Fruit fly (Drosophila melanogaster) whole organism, embryonic: ENCODE data around the gene CG17780.

Experiments used
- CG11696 ChIP-seq: fragments of 200-800 bp; sonication (Bioruptor generic); IDR thresholded peaks from 2 replicates; pipeline ENCODE4 v1.3.6; 2022; ENCODE audit warnings: missing biosample characterization, missing genetic modification characterization
- CG12219 ChIP-seq: fragments of 200-800 bp; sonication (Bioruptor generic); optimal IDR thresholded peaks from 3 replicates; lab custom pipeline; 2018; ENCODE audit warnings: missing biosample characterization, mild to moderate bottlenecking, missing genetic modification characterization
- CG12744 ChIP-seq: fragments of 200-800 bp; sonication (Bioruptor generic); optimal IDR thresholded peaks from 2 replicates; lab custom pipeline; 2016; ENCODE audit warnings: missing biosample characterization, missing genetic modification characterization
- CG14441 ChIP-seq: fragments of 200-800 bp; sonication (Bioruptor generic); IDR thresholded peaks from 2 replicates; pipeline ENCODE4 v1.3.6; 2022; ENCODE audit warnings: missing biosample characterization, missing genetic modification characterization
- CG1603 ChIP-seq: fragments of 200-800 bp; sonication (Bioruptor generic); optimal IDR thresholded peaks from 2 replicates; lab custom pipeline; 2019; ENCODE audit warnings: missing biosample characterization, mild to moderate bottlenecking, missing genetic modification characterization, moderate library complexity
- CG16813 ChIP-seq: fragments of 200-800 bp; sonication (Bioruptor generic); IDR thresholded peaks from 3 replicates; pipeline ENCODE4 v1.3.6; 2022; ENCODE audit warnings: missing biosample characterization, missing genetic modification characterization; ENCODE audit not compliant: partially characterized antibody
- CG16863 ChIP-seq: fragments of 200-800 bp; sonication (Bioruptor generic); optimal IDR thresholded peaks from 3 replicates; lab custom pipeline; 2016; ENCODE audit warnings: missing biosample characterization, missing genetic modification characterization
- CG2199 ChIP-seq: fragments of 200-800 bp; sonication (Bioruptor generic); IDR thresholded peaks from 3 replicates; pipeline ENCODE4 v1.3.6; 2022; ENCODE audit warnings: missing biosample characterization, missing genetic modification characterization
- CG2678 ChIP-seq: fragments of 200-800 bp; sonication (Bioruptor generic); optimal IDR thresholded peaks from 3 replicates; lab custom pipeline; 2019; ENCODE audit warnings: missing biosample characterization, mild to moderate bottlenecking, missing genetic modification characterization, moderate library complexity
- CG31388 ChIP-seq: fragments of 200-800 bp; sonication (Bioruptor generic); optimal IDR thresholded peaks from 2 replicates; lab custom pipeline; 2016; ENCODE audit warnings: missing biosample characterization, missing genetic modification characterization
- CG31441 ChIP-seq: fragments of 200-800 bp; sonication (Bioruptor generic); IDR thresholded peaks from 2 replicates; pipeline ENCODE4 v1.3.6; 2022; ENCODE audit warnings: missing biosample characterization, missing genetic modification characterization
- CG32772 ChIP-seq: fragments of 200-800 bp; sonication (Bioruptor generic); IDR thresholded peaks from 2 replicates; pipeline ENCODE4 v1.3.6; 2022; ENCODE audit warnings: missing biosample characterization, missing genetic modification characterization
- CG3407 ChIP-seq: fragments of 200-800 bp; sonication (Bioruptor generic); optimal IDR thresholded peaks from 2 replicates; lab custom pipeline; 2018; ENCODE audit warnings: missing biosample characterization, mild to moderate bottlenecking, missing genetic modification characterization
- CG3838 ChIP-seq: fragments of 200-800 bp; sonication (Bioruptor generic); optimal IDR thresholded peaks from 3 replicates; lab custom pipeline; 2016; ENCODE audit warnings: missing biosample characterization, missing genetic modification characterization
- CG4707 ChIP-seq: fragments of 200-800 bp; sonication (Bioruptor generic); optimal IDR thresholded peaks from 2 replicates; lab custom pipeline; 2018; ENCODE audit warnings: missing biosample characterization, mild to moderate bottlenecking, missing genetic modification characterization, moderate library complexity
- CG4820 ChIP-seq: fragments of 200-800 bp; sonication (Bioruptor generic); optimal IDR thresholded peaks from 3 replicates; lab custom pipeline; 2016; ENCODE audit warnings: missing biosample characterization, missing genetic modification characterization
- CG7987 ChIP-seq: fragments of 200-800 bp; sonication (Bioruptor generic); optimal IDR thresholded peaks from 2 replicates; lab custom pipeline; 2018; ENCODE audit warnings: missing biosample characterization, mild to moderate bottlenecking, missing genetic modification characterization, moderate library complexity
- CG8359 ChIP-seq: fragments of 200-800 bp; sonication (Bioruptor generic); optimal IDR thresholded peaks from 2 replicates; lab custom pipeline; 2017; ENCODE audit warnings: missing biosample characterization, mild to moderate bottlenecking, missing genetic modification characterization, borderline replicate concordance
- CG8944 ChIP-seq: fragments of 200-800 bp; sonication (Bioruptor generic); optimal IDR thresholded peaks from 3 replicates; lab custom pipeline; 2016; ENCODE audit warnings: missing biosample characterization, missing genetic modification characterization
- CG9797 ChIP-seq: fragments of 200-800 bp; sonication (Bioruptor generic); optimal IDR thresholded peaks from 3 replicates; lab custom pipeline; 2018; ENCODE audit warnings: missing biosample characterization, mild to moderate bottlenecking, missing genetic modification characterization
- D ChIP-seq, 2 experiments: fragments of 200-800 bp in 1 of 2; fragments of >200 bp in 1 of 2; sonication (Bioruptor generic) in 1 of 2; optimal IDR thresholded peaks; 2 replicates in 1 of 2; 3 replicates in 1 of 2; lab custom pipeline; 2017; ENCODE audit warnings: mild to moderate bottlenecking in 1 of 2, missing biosample characterization in 1 of 2, missing genetic modification characterization in 1 of 2, missing genetic modification reagents in 1 of 2
- D19A ChIP-seq: fragments of 200-800 bp; optimal IDR thresholded peaks from 3 replicates; lab custom pipeline; 2019; ENCODE audit warnings: missing biosample characterization, mild to moderate bottlenecking, missing genetic modification characterization, moderate library complexity
- Deaf1 ChIP-seq: fragments of 200-800 bp; optimal IDR thresholded peaks from 3 replicates; lab custom pipeline; 2019; ENCODE audit warnings: missing biosample characterization, mild to moderate bottlenecking, missing genetic modification characterization, moderate library complexity
- Doc3 ChIP-seq: fragments of 200-800 bp; sonication (Bioruptor generic); IDR thresholded peaks from 3 replicates; pipeline ENCODE4 v1.3.6; 2022; ENCODE audit warnings: missing biosample characterization, missing genetic modification characterization; ENCODE audit not compliant: partially characterized antibody
- Ets97D ChIP-seq: fragments of 200-800 bp; sonication (Bioruptor generic); optimal IDR thresholded peaks from 3 replicates; lab custom pipeline; 2016; ENCODE audit warnings: missing biosample characterization, missing genetic modification characterization
- Gug ChIP-seq: fragments of 200-800 bp; sonication (Bioruptor generic); IDR thresholded peaks from 4 replicates; pipeline ENCODE4 v1.3.6; 2022; ENCODE audit warnings: missing biosample characterization, missing genetic modification characterization
- Hand ChIP-seq: fragments of 200-800 bp; sonication (Bioruptor generic); optimal IDR thresholded peaks from 2 replicates; lab custom pipeline; 2017; ENCODE audit warnings: mild to moderate bottlenecking, missing biosample characterization, missing genetic modification reagents, missing genetic modification characterization
- HmgD ChIP-seq: fragments of 200-800 bp; sonication (Bioruptor generic); optimal IDR thresholded peaks from 3 replicates; lab custom pipeline; 2016; ENCODE audit warnings: missing biosample characterization, missing genetic modification characterization
- HmgZ ChIP-seq: fragments of 200-800 bp; sonication (Bioruptor generic); optimal IDR thresholded peaks from 2 replicates; lab custom pipeline; 2018; ENCODE audit warnings: missing biosample characterization, mild to moderate bottlenecking, missing genetic modification characterization
- Neu2 ChIP-seq: fragments of 200-800 bp; sonication (Bioruptor generic); optimal IDR thresholded peaks from 3 replicates; lab custom pipeline; 2016; ENCODE audit warnings: missing biosample characterization, missing genetic modification characterization, borderline replicate concordance
- Ssrp ChIP-seq: fragments of 200-800 bp; sonication (Bioruptor generic); optimal IDR thresholded peaks from 2 replicates; lab custom pipeline; 2018; ENCODE audit warnings: missing biosample characterization, mild to moderate bottlenecking, missing genetic modification characterization, moderate library complexity
- Xbp1 ChIP-seq: fragments of 200-800 bp; sonication (Bioruptor generic); optimal IDR thresholded peaks from 3 replicates; lab custom pipeline; 2016; ENCODE audit warnings: missing biosample characterization, mild to moderate bottlenecking, missing genetic modification characterization
- az2 ChIP-seq: fragments of 200-800 bp; sonication (Bioruptor generic); optimal IDR thresholded peaks from 3 replicates; lab custom pipeline; 2016; ENCODE audit warnings: missing biosample characterization, missing genetic modification characterization
- bab2 ChIP-seq: fragments of 200-800 bp; sonication (Bioruptor generic); optimal IDR thresholded peaks from 2 replicates; lab custom pipeline; 2016; ENCODE audit warnings: missing biosample characterization, missing genetic modification characterization
- cato ChIP-seq: fragments of 200-800 bp; sonication (Bioruptor generic); optimal IDR thresholded peaks from 2 replicates; lab custom pipeline; 2016; ENCODE audit warnings: missing biosample characterization, missing genetic modification characterization, borderline replicate concordance
- ci ChIP-seq: fragments of 200-800 bp; sonication (Bioruptor generic); IDR thresholded peaks from 3 replicates; pipeline ENCODE4 v1.3.6; 2022; ENCODE audit warnings: missing biosample characterization, missing genetic modification characterization
- emc ChIP-seq: fragments of 200-800 bp; sonication (Bioruptor generic); optimal IDR thresholded peaks from 2 replicates; lab custom pipeline; 2016; ENCODE audit warnings: missing biosample characterization, missing genetic modification characterization
- hbn ChIP-seq: fragments of 200-800 bp; sonication (Bioruptor generic); IDR thresholded peaks from 2 replicates; pipeline ENCODE4 v1.3.6; 2022; ENCODE audit warnings: missing biosample characterization, missing genetic modification characterization; ENCODE audit not compliant: partially characterized antibody
- jigr1 ChIP-seq: fragments of 200-800 bp; sonication (Bioruptor generic); IDR thresholded peaks from 3 replicates; pipeline ENCODE4 v1.3.6; 2022; ENCODE audit warnings: missing biosample characterization, missing genetic modification characterization
- knrl ChIP-seq: fragments of 200-800 bp; sonication (Bioruptor generic); IDR thresholded peaks from 3 replicates; pipeline ENCODE4 v1.3.6; 2022; ENCODE audit warnings: missing biosample characterization, missing genetic modification characterization; ENCODE audit not compliant: partially characterized antibody
- lmd ChIP-seq: fragments of 200-800 bp; sonication (Bioruptor generic); IDR thresholded peaks from 2 replicates; pipeline ENCODE4 v1.3.6; 2022; ENCODE audit warnings: missing biosample characterization, missing genetic modification characterization
- pfk ChIP-seq: fragments of 200-800 bp; sonication (Bioruptor generic); optimal IDR thresholded peaks from 2 replicates; lab custom pipeline; 2018; ENCODE audit warnings: missing biosample characterization, mild to moderate bottlenecking, missing genetic modification characterization, moderate library complexity
- pho ChIP-seq: fragments of 200-800 bp; sonication (Bioruptor generic); optimal IDR thresholded peaks from 2 replicates; lab custom pipeline; 2016; ENCODE audit warnings: missing biosample characterization, missing genetic modification characterization
- seq ChIP-seq: fragments of 200-800 bp; sonication (Bioruptor generic); IDR thresholded peaks from 2 replicates; pipeline ENCODE4 v1.3.6; 2022; ENCODE audit warnings: missing biosample characterization, missing genetic modification characterization
- so ChIP-seq: fragments of 200-800 bp; sonication (Bioruptor generic); IDR thresholded peaks from 3 replicates; pipeline ENCODE4 v1.3.6; 2022; ENCODE audit warnings: missing biosample characterization, missing genetic modification characterization
- tap ChIP-seq: fragments of 200-800 bp; optimal IDR thresholded peaks from 3 replicates; lab custom pipeline; 2019; ENCODE audit warnings: missing biosample characterization, mild to moderate bottlenecking, missing genetic modification characterization, moderate library complexity
- trem ChIP-seq: fragments of 200-800 bp; optimal IDR thresholded peaks from 3 replicates; lab custom pipeline; 2019; ENCODE audit warnings: missing biosample characterization, mild to moderate bottlenecking, missing genetic modification characterization, moderate library complexity
- ttk ChIP-seq: fragments of 200-800 bp; sonication (Bioruptor generic); IDR thresholded peaks from 2 replicates; pipeline ENCODE4 v2.1.2; 2022; ENCODE audit warnings: missing biosample characterization, missing genetic modification characterization
- twi ChIP-seq: fragments of 200-800 bp; optimal IDR thresholded peaks from 2 replicates; lab custom pipeline; 2019; ENCODE audit warnings: missing biosample characterization, mild to moderate bottlenecking, missing genetic modification characterization, moderate library complexity

Gene CG17780

DNA sequence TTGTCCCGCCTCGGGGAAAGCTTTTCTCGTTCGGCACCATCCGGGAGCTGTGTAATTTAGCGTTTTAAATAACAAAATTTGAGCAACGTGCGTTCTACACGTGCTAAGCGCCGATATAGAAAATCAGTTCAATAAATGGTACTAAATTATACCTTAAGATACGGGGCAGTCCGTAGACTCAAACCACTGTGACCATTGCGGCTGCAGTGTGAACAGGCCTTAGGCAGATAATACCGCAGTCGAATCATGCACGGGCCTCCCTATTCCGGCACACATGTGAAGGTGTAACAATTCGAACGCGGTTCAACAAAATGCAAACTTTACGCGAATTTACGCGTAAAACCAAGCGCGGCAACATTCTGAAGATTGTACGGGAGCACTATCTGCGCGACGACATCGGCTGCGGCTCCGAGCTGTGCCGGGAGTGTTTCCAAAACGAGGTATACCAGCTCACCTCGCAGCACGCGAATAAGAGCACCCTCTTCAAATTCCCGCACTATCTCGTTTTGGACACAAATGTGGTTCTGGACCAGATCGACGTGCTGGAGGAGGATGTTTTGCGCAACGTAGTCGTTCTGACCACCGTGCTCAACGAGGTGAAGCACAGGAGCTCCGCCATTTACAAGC is 51.6 kb downstream of the CG17780 start, which contains the start of the genes Rrp5 and Dis3 (continued):
- TF ChIP-seq jigr1 (no peak), so (GFP tag; lab: Robert Waterston, UW) (no peak), CG11696 (GFP tag; lab: Robert Waterston, UW) (no peak), CG12219 (GFP tag; lab: Kevin White, UChicago) (no peak), HmgZ (peak; percentile 84), Doc3 (GFP tag; lab: Robert Waterston, UW) (no peak), az2 (GFP tag; lab: Kevin White, UChicago) (no peak), Deaf1 (tag; lab: Kevin White, UChicago) (no peak), CG8359 (GFP tag; lab: Kevin White, UChicago) (no peak), ci (GFP tag; lab: Robert Waterston, UW) (peak; percentile 72), CG8944 (GFP tag; lab: Kevin White, UChicago) (peak; percentile 22), bab2 (GFP tag; lab: Kevin White, UChicago) (no peak), CG7987 (GFP tag; lab: Kevin White, UChicago) (peak; percentile 26), D19A (tag; lab: Kevin White, UChicago) (no peak), CG9797 (GFP tag; lab: Kevin White, UChicago) (peak; percentile 83), Xbp1 (GFP tag; lab: Kevin White, UChicago) (peak; percentile 54), CG2199 (GFP tag; lab: Robert Waterston, UW) (no peak; the same call in 2 of the 3 replicates), CG12744 (GFP tag; lab: Kevin White, UChicago) (no peak), emc (GFP tag; lab: Kevin White, UChicago) (peak; percentile 18), CG32772 (GFP tag; lab: Robert Waterston, UW) (no peak), CG3407 (GFP tag; lab: Kevin White, UChicago) (no peak), seq (no peak), pfk (peak; percentile 6), CG1603 (tag; lab: Kevin White, UChicago) (peak; percentile 94), Hand (GFP tag; lab: Kevin White, UChicago) (no peak), twi (tag; lab: Kevin White, UChicago) (no peak), CG31388 (GFP tag; lab: Kevin White, UChicago) (no peak), D (optimal IDR thresholded peaks at IDR 0.05; lab: Kevin White, UChicago) (no peak), D (GFP tag; optimal IDR thresholded peaks at IDR 0.05; lab: Kevin White, UChicago) (no peak), cato (GFP tag; lab: Kevin White, UChicago) (no peak), Ssrp (no peak), pho (GFP tag; lab: Kevin White, UChicago) (peak; percentile 56), CG4820 (GFP tag; lab: Kevin White, UChicago) (no peak), CG31441 (no peak), tap (tag; lab: Kevin White, UChicago) (no peak), trem (tag; lab: Kevin White, UChicago) (peak; percentile 82), knrl (GFP tag; lab: Robert Waterston, UW) (peak; percentile 64; the same call in 2 of the 3 replicates), ttk (peak; percentile 38; the same call in 1 of the 2 replicates), HmgD (GFP tag; lab: Kevin White, UChicago) (peak; percentile 91), CG2678 (tag; lab: Kevin White, UChicago) (no peak), Neu2 (GFP tag; lab: Kevin White, UChicago) (no peak), lmd (GFP tag; lab: Robert Waterston, UW) (peak; percentile 56), CG4707 (no peak), CG14441 (GFP tag; lab: Robert Waterston, UW) (peak; percentile 30; the same call in 1 of the 2 replicates), Ets97D (GFP tag; lab: Kevin White, UChicago) (peak; percentile 81), Gug (GFP tag; lab: Robert Waterston, UW) (no peak; the same call in 3 of the 4 replicates), hbn (GFP tag; lab: Robert Waterston, UW) (no peak), CG16813 (GFP tag; lab: Robert Waterston, UW) (peak; percentile 36; the same call in 1 of the 3 replicates), CG3838 (GFP tag; lab: Kevin White, UChicago) (no peak), CG16863 (GFP tag; lab: Kevin White, UChicago) (no peak)
